Fruit fly (Drosophila melanogaster) whole organism, embryonic: ENCODE measurements around the gene CG42366.

Experiments
- ATbp ChIP-seq: fragments of 200-800 bp; sonication (Bioruptor generic); optimal IDR thresholded peaks from 2 replicates; lab custom pipeline; 2017; ENCODE audit warnings: missing biosample characterization, mild to moderate bottlenecking, missing genetic modification characterization, missing genetic modification reagents
- Awh ChIP-seq: fragments of 200-800 bp; sonication (Bioruptor generic); IDR thresholded peaks from 2 replicates; pipeline ENCODE4, ENCODE4 v1.3.6; 2022; ENCODE audit warnings: missing biosample characterization, missing genetic modification characterization
- Bteb2 ChIP-seq: fragments of 200-800 bp; sonication (Bioruptor generic); optimal IDR thresholded peaks from 2 replicates; lab custom pipeline; 2016; ENCODE audit warnings: missing biosample characterization, missing genetic modification characterization
- C15 ChIP-seq: fragments of 200-800 bp; sonication (Bioruptor generic); IDR thresholded peaks from 3 replicates; pipeline ENCODE4 v1.3.6; 2022; ENCODE audit warnings: missing biosample characterization, missing genetic modification characterization
- CG10366 ChIP-seq: fragments of 200-800 bp; sonication (Bioruptor generic); IDR thresholded peaks from 2 replicates; pipeline ENCODE4 v1.3.6; 2022; ENCODE audit warnings: missing biosample characterization, missing genetic modification characterization
- CG11085 ChIP-seq: fragments of 200-800 bp; sonication (Bioruptor generic); IDR thresholded peaks from 2 replicates; pipeline ENCODE4 v1.3.6; 2022; ENCODE audit warnings: missing biosample characterization, missing genetic modification characterization
- CG12659 ChIP-seq: fragments of 200-800 bp; sonication (Bioruptor generic); optimal IDR thresholded peaks from 3 replicates; lab custom pipeline; 2017; ENCODE audit warnings: mild to moderate bottlenecking, missing biosample characterization, missing genetic modification reagents, missing genetic modification characterization
- CG14441 ChIP-seq: fragments of 200-800 bp; sonication (Bioruptor generic); IDR thresholded peaks from 2 replicates; pipeline ENCODE4 v1.3.6; 2022; ENCODE audit warnings: missing biosample characterization, missing genetic modification characterization
- CG14965 ChIP-seq: fragments of 200-800 bp; sonication (Bioruptor generic); optimal IDR thresholded peaks from 2 replicates; lab custom pipeline; 2016; ENCODE audit warnings: missing biosample characterization, missing genetic modification characterization, borderline replicate concordance
- CG15269 ChIP-seq: fragments of 200-800 bp; sonication (Bioruptor generic); optimal IDR thresholded peaks from 2 replicates; lab custom pipeline; 2018; ENCODE audit warnings: missing biosample characterization, mild to moderate bottlenecking, missing genetic modification characterization, moderate library complexity
- CG15601 ChIP-seq: fragments of 200-800 bp; sonication (Bioruptor generic); optimal IDR thresholded peaks from 3 replicates; lab custom pipeline; 2019; ENCODE audit warnings: missing biosample characterization, mild to moderate bottlenecking, missing genetic modification characterization, moderate library complexity
- CG16813 ChIP-seq: fragments of 200-800 bp; sonication (Bioruptor generic); IDR thresholded peaks from 3 replicates; pipeline ENCODE4 v1.3.6; 2022; ENCODE audit warnings: missing biosample characterization, missing genetic modification characterization; ENCODE audit not compliant: partially characterized antibody
- CG17912 ChIP-seq: fragments of 200-800 bp; sonication (Bioruptor generic); optimal IDR thresholded peaks from 2 replicates; lab custom pipeline; 2018; ENCODE audit warnings: missing biosample characterization, mild to moderate bottlenecking, missing genetic modification characterization
- CG2875 ChIP-seq: fragments of 200-800 bp; sonication (Bioruptor generic); optimal IDR thresholded peaks from 2 replicates; lab custom pipeline; 2017; ENCODE audit warnings: missing biosample characterization, mild to moderate bottlenecking, missing genetic modification characterization, missing genetic modification reagents
- CG32772 ChIP-seq: fragments of 200-800 bp; sonication (Bioruptor generic); IDR thresholded peaks from 2 replicates; pipeline ENCODE4 v1.3.6; 2022; ENCODE audit warnings: missing biosample characterization, missing genetic modification characterization
- CG3726 ChIP-seq: fragments of 200-800 bp; sonication (Bioruptor generic); IDR thresholded peaks from 3 replicates; pipeline ENCODE4, ENCODE4 v1.3.6; 2022; ENCODE audit warnings: missing biosample characterization, missing genetic modification characterization
- CG4617 ChIP-seq: fragments of 200-800 bp; sonication (Bioruptor generic); optimal IDR thresholded peaks from 3 replicates; lab custom pipeline; 2016; ENCODE audit warnings: missing biosample characterization, missing genetic modification characterization, borderline replicate concordance
- CG7786 ChIP-seq: fragments of 200-800 bp; sonication (Bioruptor generic); optimal IDR thresholded peaks from 2 replicates; lab custom pipeline; 2016; ENCODE audit warnings: missing biosample characterization, missing genetic modification characterization
- CG7963 ChIP-seq: fragments of 200-800 bp; sonication (Bioruptor generic); IDR thresholded peaks from 3 replicates; pipeline ENCODE4 v1.3.6; 2022; ENCODE audit warnings: missing biosample characterization, missing genetic modification characterization; ENCODE audit not compliant: partially characterized antibody
- CG8089 ChIP-seq: fragments of 200-800 bp; sonication (Bioruptor generic); optimal IDR thresholded peaks from 3 replicates; lab custom pipeline; 2016; ENCODE audit warnings: missing biosample characterization, missing genetic modification characterization
- Camta ChIP-seq: fragments of 200-800 bp; sonication (Bioruptor generic); optimal IDR thresholded peaks from 2 replicates; lab custom pipeline; 2016; ENCODE audit warnings: missing biosample characterization, missing genetic modification characterization
- D19B ChIP-seq: fragments of 200-800 bp; sonication (Bioruptor generic); optimal IDR thresholded peaks from 2 replicates; lab custom pipeline; 2017; ENCODE audit warnings: missing biosample characterization, mild to moderate bottlenecking, missing genetic modification characterization
- Elba2 ChIP-seq: fragments of 200-800 bp; sonication (Bioruptor generic); optimal IDR thresholded peaks from 3 replicates; lab custom pipeline; 2016; ENCODE audit warnings: missing biosample characterization, missing genetic modification characterization
- Fer3 ChIP-seq: fragments of 200-800 bp; sonication (Bioruptor generic); optimal IDR thresholded peaks from 2 replicates; lab custom pipeline; 2018; ENCODE audit warnings: missing biosample characterization, mild to moderate bottlenecking, missing genetic modification characterization, moderate library complexity
- Hand ChIP-seq: fragments of 200-800 bp; sonication (Bioruptor generic); optimal IDR thresholded peaks from 2 replicates; lab custom pipeline; 2017; ENCODE audit warnings: mild to moderate bottlenecking, missing biosample characterization, missing genetic modification reagents, missing genetic modification characterization
- Hey ChIP-seq: fragments of 200-800 bp; sonication (Bioruptor generic); optimal IDR thresholded peaks from 3 replicates; lab custom pipeline; 2018; ENCODE audit warnings: missing biosample characterization, mild to moderate bottlenecking, missing genetic modification characterization
- Hr3 ChIP-seq: fragments of 200-800 bp; sonication (Bioruptor generic); optimal IDR thresholded peaks from 3 replicates; lab custom pipeline; 2016; ENCODE audit warnings: missing biosample characterization, missing genetic modification characterization
- Max ChIP-seq: fragments of 200-800 bp; sonication (Bioruptor generic); optimal IDR thresholded peaks from 2 replicates; lab custom pipeline; 2016; ENCODE audit warnings: missing biosample characterization, mild to moderate bottlenecking, missing genetic modification characterization
- Nf-YC ChIP-seq: fragments of 200-800 bp; optimal IDR thresholded peaks from 3 replicates; lab custom pipeline; 2019; ENCODE audit warnings: missing biosample characterization, mild to moderate bottlenecking, missing genetic modification characterization, moderate library complexity
- Oaz ChIP-seq: fragments of 200-800 bp; sonication (Bioruptor generic); IDR thresholded peaks from 2 replicates; pipeline ENCODE4 v1.3.6; 2022; ENCODE audit warnings: missing biosample characterization, missing genetic modification characterization
- PHDP ChIP-seq: fragments of 200-800 bp; sonication (Bioruptor generic); optimal IDR thresholded peaks from 3 replicates; lab custom pipeline; 2018; ENCODE audit warnings: missing biosample characterization, mild to moderate bottlenecking, missing genetic modification characterization, moderate library complexity
- Scr ChIP-seq: fragments of 200-800 bp; sonication (Bioruptor generic); IDR thresholded peaks from 2 replicates; pipeline ENCODE4 v1.3.6; 2022; ENCODE audit warnings: missing biosample characterization, missing genetic modification characterization; ENCODE audit not compliant: partially characterized antibody
- Sry-β ChIP-seq: fragments of 200-800 bp; sonication (Bioruptor generic); optimal IDR thresholded peaks from 2 replicates; lab custom pipeline; 2018; ENCODE audit warnings: missing biosample characterization, mild to moderate bottlenecking, missing genetic modification characterization, moderate library complexity
- Vsx1 ChIP-seq: fragments of 200-800 bp; sonication (Bioruptor generic); optimal IDR thresholded peaks from 2 replicates; lab custom pipeline; 2017; ENCODE audit warnings: missing biosample characterization, mild to moderate bottlenecking, missing genetic modification characterization, missing genetic modification reagents
- ase ChIP-seq: fragments of 200-800 bp; sonication (Bioruptor generic); IDR thresholded peaks from 3 replicates; pipeline ENCODE4 v1.3.6; 2022; ENCODE audit warnings: missing biosample characterization, missing genetic modification characterization
- cad ChIP-seq: fragments of >200 bp; optimal IDR thresholded peaks from 2 replicates; lab custom pipeline; 2017; ENCODE audit warnings: missing biosample characterization, missing genetic modification characterization
- ci ChIP-seq: fragments of 200-800 bp; sonication (Bioruptor generic); IDR thresholded peaks from 3 replicates; pipeline ENCODE4 v1.3.6; 2022; ENCODE audit warnings: missing biosample characterization, missing genetic modification characterization
- crc ChIP-seq: fragments of 200-800 bp; sonication (Bioruptor generic); optimal IDR thresholded peaks from 2 replicates; lab custom pipeline; 2016; ENCODE audit warnings: missing biosample characterization, missing genetic modification characterization
- da ChIP-seq: fragments of 200-800 bp; sonication (Bioruptor generic); optimal IDR thresholded peaks from 2 replicates; lab custom pipeline; 2016; ENCODE audit warnings: missing biosample characterization, missing genetic modification characterization
- esg ChIP-seq: fragments of 200-800 bp; sonication (Bioruptor generic); conservative IDR thresholded peaks from 2 replicates; pipeline ENCODE4 v1.3.6; 2022; ENCODE audit warnings: missing biosample characterization, missing genetic modification characterization
- eve ChIP-seq, 2 experiments: fragments of >200 bp; optimal IDR thresholded peaks; 2 replicates each; lab custom pipeline; 2017; ENCODE audit warnings: missing biosample characterization in 2 of 2, missing genetic modification characterization in 2 of 2
- gt ChIP-seq: fragments of 200-800 bp; sonication (Bioruptor generic); IDR thresholded peaks from 2 replicates; pipeline ENCODE4 v1.3.6; 2022; ENCODE audit warnings: missing biosample characterization, missing genetic modification characterization
- ham ChIP-seq: fragments of 200-800 bp; sonication (Bioruptor generic); IDR thresholded peaks from 2 replicates; pipeline ENCODE4 v1.3.6; 2022; ENCODE audit warnings: missing biosample characterization, missing genetic modification characterization
- psq ChIP-seq: fragments of 200-800 bp; sonication (Bioruptor generic); optimal IDR thresholded peaks from 2 replicates; lab custom pipeline; 2017; ENCODE audit warnings: missing biosample characterization, missing genetic modification characterization
- pzg ChIP-seq: fragments of 200-800 bp; sonication (Bioruptor generic); optimal IDR thresholded peaks from 3 replicates; lab custom pipeline; 2018; ENCODE audit warnings: missing biosample characterization, mild to moderate bottlenecking, missing genetic modification characterization, moderate library complexity
- slou ChIP-seq: fragments of 200-800 bp; sonication (Bioruptor generic); optimal IDR thresholded peaks from 3 replicates; lab custom pipeline; 2016; ENCODE audit warnings: missing biosample characterization, missing genetic modification characterization
- stc ChIP-seq: fragments of 200-800 bp; sonication (Bioruptor generic); IDR thresholded peaks from 2 replicates; pipeline ENCODE4 v1.3.6; 2022; ENCODE audit warnings: missing biosample characterization, missing genetic modification characterization
- usp ChIP-seq: fragments of >200 bp; optimal IDR thresholded peaks from 2 replicates; lab custom pipeline; 2017; ENCODE audit warnings: missing biosample characterization, missing genetic modification characterization
- vvl ChIP-seq: fragments of 200-800 bp; sonication (Bioruptor generic); IDR thresholded peaks from 2 replicates; pipeline ENCODE4 v1.3.6; 2022; ENCODE audit warnings: missing biosample characterization, missing genetic modification characterization

CG42366 gene

DNA sequence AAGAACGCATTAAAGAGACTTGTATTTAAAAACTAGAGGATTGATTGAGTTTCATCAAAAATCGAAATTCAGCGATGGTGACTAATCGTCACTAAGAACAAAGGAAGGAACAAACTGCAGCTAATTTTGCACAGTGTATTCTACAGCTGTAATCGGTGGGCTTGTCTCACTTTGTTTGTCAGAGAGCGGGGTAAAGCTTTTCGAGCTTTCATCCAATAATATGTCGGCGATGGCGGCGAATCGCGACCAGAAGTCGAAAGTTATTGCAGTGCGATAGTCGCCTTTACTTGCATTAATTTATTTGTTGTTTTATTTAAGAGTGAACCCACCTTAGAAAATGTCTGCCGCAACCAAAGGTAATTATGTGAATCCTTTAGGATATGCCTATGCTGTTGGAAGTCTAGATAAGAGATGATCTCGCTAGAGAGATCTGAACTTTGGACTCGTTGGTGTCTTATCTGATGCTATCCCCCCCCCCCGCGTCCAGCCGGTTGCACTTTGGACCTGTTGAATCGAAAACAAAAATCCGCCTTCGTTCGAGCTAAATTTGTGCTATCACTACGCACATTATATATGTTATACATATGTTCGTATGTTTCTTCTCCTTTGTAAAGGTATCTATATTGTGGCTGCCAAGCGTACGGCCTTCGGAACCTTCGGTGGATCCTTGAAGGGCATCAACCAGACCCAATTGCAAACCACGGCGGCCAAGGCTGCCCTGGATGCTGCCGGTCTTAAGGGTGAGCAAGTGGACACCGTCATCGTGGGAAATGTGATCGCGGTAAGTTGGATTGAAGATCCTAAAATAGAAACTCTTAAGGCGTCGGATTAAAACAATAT is 9.7 kb upstream of the CG42366 start, which contains the start of gene yip2 (continued):
- TF ChIP-seq CG8089 (GFP tag; lab: Kevin White, UChicago) (no peak), cad (no peak), Hand (GFP tag; lab: Kevin White, UChicago) (peak; percentile 54), Awh (GFP tag; lab: Robert Waterston, UW) (0 out of 2 replicates have a peak, but pooled peaks have one; percentile 43), D19B (GFP tag; lab: Kevin White, UChicago) (peak; percentile 40), ham (GFP tag; lab: Robert Waterston, UW) (no peak), CG14441 (GFP tag; lab: Robert Waterston, UW) (peak; percentile 49), CG16813 (no peak), Hey (no peak), Nf-YC (tag; lab: Kevin White, UChicago) (peak; percentile 67), C15 (GFP tag; lab: Robert Waterston, UW) (no peak), CG15601 (peak; percentile 30), CG2875 (GFP tag; lab: Kevin White, UChicago) (peak; percentile 26), gt (GFP tag; lab: Robert Waterston, UW) (no peak), PHDP (tag; lab: Kevin White, UChicago) (peak; percentile 71), CG17912 (GFP tag; lab: Kevin White, UChicago) (no peak), CG7786 (peak; percentile 53), CG10366 (GFP tag; lab: Robert Waterston, UW) (peak; percentile 65), Hr3 (GFP tag; lab: Kevin White, UChicago) (peak; percentile 16), pzg (GFP tag; lab: Kevin White, UChicago) (peak; percentile 11), CG12659 (GFP tag; lab: Kevin White, UChicago) (peak; percentile 70), slou (GFP tag; lab: Kevin White, UChicago) (no peak), psq (GFP tag; lab: Kevin White, UChicago) (no peak), CG7963 (GFP tag; lab: Robert Waterston, UW) (no peak), Vsx1 (GFP tag; lab: Kevin White, UChicago) (no peak), Sry-β (GFP tag; lab: Kevin White, UChicago) (no peak), ATbp (peak; percentile 44), esg (GFP tag; lab: Robert Waterston, UW) (no peak), Bteb2 (GFP tag; lab: Kevin White, UChicago) (peak; percentile 13), CG4617 (GFP tag; lab: Kevin White, UChicago) (no peak), CG11085 (no peak), ci (GFP tag; lab: Robert Waterston, UW) (peak; percentile 93), Camta (no peak), Scr (GFP tag; lab: Robert Waterston, UW) (no peak), crc (GFP tag; lab: Kevin White, UChicago) (no peak), Elba2 (GFP tag; lab: Kevin White, UChicago) (no peak), CG32772 (GFP tag; lab: Robert Waterston, UW) (no peak), ase (GFP tag; lab: Robert Waterston, UW) (peak; percentile 49; the same call in 1 of the 3 replicates), CG3726 (GFP tag; lab: Robert Waterston, UW) (no peak), Oaz (GFP tag; lab: Robert Waterston, UW) (0 out of 2 replicates have a peak, but pooled peaks have one; percentile 12), da (no peak), vvl (peak; percentile 83), Max (GFP tag; lab: Kevin White, UChicago) (no peak), eve (GFP tag; optimal IDR thresholded peaks at IDR 0.05; lab: Kevin White, UChicago) (no peak), CG15269 (tag; lab: Kevin White, UChicago) (peak; percentile 72), CG14965 (no peak), usp (GFP tag; lab: Kevin White, UChicago) (no peak), Fer3 (peak; percentile 58), stc (GFP tag; lab: Robert Waterston, UW) (peak; percentile 64)
